Worm (Caenorhabditis elegans): ENCODE measurements around the gene clec-229.

DNA sequence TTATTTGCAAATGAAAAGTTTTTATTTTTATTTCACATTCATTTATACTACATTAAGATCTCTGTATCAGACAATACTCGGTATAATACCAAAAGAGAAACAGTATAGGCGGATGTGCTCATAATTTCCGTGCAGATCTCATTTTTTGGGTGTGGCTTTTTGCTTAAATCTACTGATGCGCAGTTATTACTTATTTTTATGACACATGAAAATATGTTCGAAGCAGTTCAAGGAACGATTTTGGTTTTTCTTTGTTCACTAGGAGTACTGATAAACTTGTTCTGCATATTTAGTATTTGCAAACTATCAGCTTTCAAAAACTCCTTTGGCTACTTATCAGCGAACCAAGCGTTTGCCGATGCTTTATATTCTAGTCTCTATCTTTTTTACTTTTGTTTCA is 11.1 kb upstream of the clec-229 start, which contains the start of gene srx-58:
- no peak for TF ChIP-seq dpl-1 (GFP tag; optimal IDR thresholded peaks at IDR 0.05)
- no peak for TF ChIP-seq ZK546.5 (tag; optimal IDR thresholded peaks at IDR 0.05)
- no peak for TF ChIP-seq mxl-3 (GFP tag; optimal IDR thresholded peaks at IDR 0.05)
- no peak for TF ChIP-seq fkh-10 (GFP tag; optimal IDR thresholded peaks at IDR 0.05)
- no peak for TF ChIP-seq egl-43 (GFP tag; IDR thresholded peaks at IDR 0.05)
- no peak for TF ChIP-seq nhr-10 (tag; optimal IDR thresholded peaks at IDR 0.05)
